Worm (Caenorhabditis elegans) whole organism, L2 larva: Measurements from ENCODE around the gene ZC317.2.

Experiments used
- Y55F3AM.14 ChIP-seq: fragments of 200-800 bp; sonication (Bioruptor generic); optimal IDR thresholded peaks from 2 replicates; lab custom pipeline; 2018; ENCODE audit warnings: mild to moderate bottlenecking, missing genetic modification characterization, missing compliant biosample characterization
- ZK546.5 ChIP-seq: sonication (generic microtip); optimal IDR thresholded peaks from 2 replicates; lab custom pipeline; 2017; ENCODE audit warnings: missing biosample characterization, missing genetic modification characterization
- ama-1 ChIP-seq: fragments of 150-350 bp; optimal IDR thresholded peaks from 2 replicates; lab custom pipeline; 2018; ENCODE audit warnings: inconsistent platforms
- blmp-1 ChIP-seq: sonication (generic microtip); optimal IDR thresholded peaks from 2 replicates; lab custom pipeline; 2017; ENCODE audit warnings: missing genetic modification characterization, mild to moderate bottlenecking, missing compliant biosample characterization, antibody characterized with exemption, moderate library complexity; ENCODE audit not compliant: insufficient read depth
- ceh-82 ChIP-seq: fragments of 150-350 bp; optimal IDR thresholded peaks from 2 replicates; lab custom pipeline; 2014; ENCODE audit warnings: missing biosample characterization, missing genetic modification characterization
- egl-27 ChIP-seq: sonication (generic microtip); optimal IDR thresholded peaks from 3 replicates; lab custom pipeline; 2017; ENCODE audit warnings: missing biosample characterization, missing genetic modification reagents, missing genetic modification characterization
- fos-1 ChIP-seq: fragments of 150-350 bp; optimal IDR thresholded peaks from 2 replicates; lab custom pipeline; 2014; ENCODE audit warnings: missing biosample characterization, missing genetic modification characterization
- nhr-10 ChIP-seq: sonication (generic microtip); optimal IDR thresholded peaks from 2 replicates; lab custom pipeline; 2017; ENCODE audit warnings: missing biosample characterization, missing genetic modification characterization
- nhr-6 ChIP-seq: fragments of 150-350 bp; optimal IDR thresholded peaks from 2 replicates; lab custom pipeline; 2014; ENCODE audit warnings: missing biosample characterization, missing genetic modification characterization
- peb-1 ChIP-seq: fragments of 150-350 bp; optimal IDR thresholded peaks from 2 replicates; lab custom pipeline; 2014; ENCODE audit warnings: missing biosample characterization, missing genetic modification characterization
- zag-1 ChIP-seq: fragments of 150-350 bp; optimal IDR thresholded peaks from 2 replicates; lab custom pipeline; 2014; ENCODE audit warnings: missing biosample characterization, missing genetic modification characterization
- ztf-11 ChIP-seq: sonication (generic microtip); optimal IDR thresholded peaks from 2 replicates; lab custom pipeline; 2017; ENCODE audit warnings: missing biosample characterization, missing genetic modification characterization

ZC317.2 gene

ce11 chrV:5509134-5509533 is 49.2 kb downstream of the ZC317.2 start:
- no peak for TF ChIP-seq ceh-82 (tag; lab: Kevin White, UChicago)
- TF ChIP-seq peb-1, result no peak
- no peak for TF ChIP-seq nhr-6
- no peak for TF ChIP-seq ztf-11 (tag; lab: Kevin White, UChicago)
- TF ChIP-seq zag-1, result no peak
- no peak for TF ChIP-seq egl-27 (tag; lab: Kevin White, UChicago)
- no peak for TF ChIP-seq ama-1 (lab: Kevin White, UChicago)
- TF ChIP-seq blmp-1 (tag; lab: Kevin White, UChicago), result no peak
- no peak for TF ChIP-seq Y55F3AM.14 (GFP tag; lab: Kevin White, UChicago)
- no peak for TF ChIP-seq nhr-10 (tag; lab: Kevin White, UChicago)

DNA sequence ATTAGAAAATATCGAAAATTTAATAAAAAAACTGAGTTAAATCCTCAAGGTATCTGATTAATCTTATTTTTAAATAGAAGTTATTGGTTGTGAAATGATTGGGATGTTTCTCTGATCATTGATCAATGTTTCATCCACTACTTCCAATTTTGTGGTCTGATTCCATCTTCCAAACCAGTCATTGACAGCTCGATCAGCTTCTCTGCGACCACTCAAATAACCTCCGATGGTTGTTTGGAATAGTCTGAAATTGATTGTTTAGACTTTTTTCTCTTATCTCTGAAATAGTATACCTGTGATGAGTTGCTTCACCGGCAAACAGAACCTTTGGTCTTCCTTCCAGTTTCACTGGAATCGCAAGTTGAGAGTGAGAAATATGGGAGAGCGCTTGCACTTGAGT is 50.1 kb downstream of the ZC317.2 start:
- no peak for TF ChIP-seq ZK546.5
- peak; percentile 16 for TF ChIP-seq fos-1
- no peak for TF ChIP-seq ztf-11 (tag; lab: Kevin White, UChicago)
